Fruit fly (Drosophila melanogaster): Measurements from ENCODE around the gene CG42655.

Gene CG42655

DNA sequence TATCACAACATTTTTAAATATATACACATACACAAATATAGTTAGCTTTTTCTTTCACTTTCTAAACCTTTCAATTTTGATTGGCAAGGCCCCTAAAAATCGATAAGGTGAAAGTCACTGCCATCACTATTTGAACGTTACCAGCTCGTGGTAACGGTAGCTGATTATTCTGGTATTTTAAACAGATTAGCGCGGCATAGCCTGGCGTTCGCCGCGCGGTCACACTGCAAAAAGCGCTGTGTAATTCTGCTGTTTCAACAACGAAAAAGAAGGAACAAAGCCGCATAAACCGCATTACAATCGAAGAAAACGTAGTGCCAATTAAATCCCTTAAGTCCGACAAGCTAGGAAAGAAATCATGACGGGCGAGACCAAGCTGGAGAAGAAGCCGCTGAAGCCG lies 38.7 kb downstream of the CG42655 start, which contains the start of gene Rpn1 (continued):
- TF ChIP-seq ERR (GFP tag; optimal IDR thresholded peaks at IDR 0.05) = no peak
- no peak for TF ChIP-seq CG9876 (GFP tag; optimal IDR thresholded peaks at IDR 0.05)
- no peak for TF ChIP-seq lola (GFP tag; optimal IDR thresholded peaks at IDR 0.05)
- TF ChIP-seq tna (GFP tag; IDR thresholded peaks at IDR 0.05; ENCODE audit: partially characterized antibody) = no peak; the same call in 1 of the 2 replicates
- no peak for TF ChIP-seq Doc2 (GFP tag; IDR thresholded peaks at IDR 0.05)
- no peak for TF ChIP-seq eve (GFP tag; optimal IDR thresholded peaks at IDR 0.05)
- no peak for TF ChIP-seq CG6272 (GFP tag; IDR thresholded peaks at IDR 0.05)
- no peak for TF ChIP-seq CG10565 (GFP tag; optimal IDR thresholded peaks at IDR 0.05)
- TF ChIP-seq CG9215 (GFP tag; IDR thresholded peaks at IDR 0.05) = no peak
- TF ChIP-seq CG14050 (GFP tag; IDR thresholded peaks at IDR 0.05) = no peak
- peak; percentile 37 for TF ChIP-seq CG33213 (GFP tag; optimal IDR thresholded peaks at IDR 0.05)
- no peak for TF ChIP-seq CG7839 (tag; optimal IDR thresholded peaks at IDR 0.05)
- TF ChIP-seq gcm (GFP tag; optimal IDR thresholded peaks at IDR 0.05) = no peak
- no peak for TF ChIP-seq CG1832 (GFP tag; optimal IDR thresholded peaks at IDR 0.05)
- no peak for TF ChIP-seq crol (GFP tag; IDR thresholded peaks at IDR 0.05)
- TF ChIP-seq CG11456 (GFP tag; IDR thresholded peaks at IDR 0.05) = no peak
- TF ChIP-seq D19A (tag; optimal IDR thresholded peaks at IDR 0.05) = no peak
- TF ChIP-seq Neu2 (GFP tag; optimal IDR thresholded peaks at IDR 0.05; ENCODE audit: borderline replicate concordance) = no peak
- no peak for TF ChIP-seq CG9437 (GFP tag; optimal IDR thresholded peaks at IDR 0.05)
- TF ChIP-seq fru (optimal IDR thresholded peaks at IDR 0.05) = no peak
- 0 out of 3 replicates have a peak, but pooled peaks have one; percentile 33 for TF ChIP-seq vnd (GFP tag; IDR thresholded peaks at IDR 0.05; ENCODE audit: partially characterized antibody)
- no peak for TF ChIP-seq CG15696 (tag; optimal IDR thresholded peaks at IDR 0.05)
- TF ChIP-seq CG6813 (GFP tag; optimal IDR thresholded peaks at IDR 0.05) = no peak
- no peak for TF ChIP-seq dati (GFP tag; IDR thresholded peaks at IDR 0.05)
- no peak for TF ChIP-seq PHDP (tag; optimal IDR thresholded peaks at IDR 0.05)
- TF ChIP-seq CG5953 (GFP tag; IDR thresholded peaks at IDR 0.05) = no peak
- TF ChIP-seq Mrtf (GFP tag; IDR thresholded peaks at IDR 0.05) = no peak
- TF ChIP-seq cwo (GFP tag; optimal IDR thresholded peaks at IDR 0.05) = no peak
- TF ChIP-seq Hmr (GFP tag; optimal IDR thresholded peaks at IDR 0.05) = no peak
- no peak for TF ChIP-seq CG1024 (GFP tag; IDR thresholded peaks at IDR 0.05)
- TF ChIP-seq Elba2 (GFP tag; optimal IDR thresholded peaks at IDR 0.05) = no peak
- no peak for TF ChIP-seq CkIIα-i1 (GFP tag; IDR thresholded peaks at IDR 0.05)
- no peak for TF ChIP-seq dan (GFP tag; IDR thresholded peaks at IDR 0.05)
- no peak for TF ChIP-seq Fer3 (tag; optimal IDR thresholded peaks at IDR 0.05)
- TF ChIP-seq CG16863 (GFP tag; optimal IDR thresholded peaks at IDR 0.05) = no peak
- TF ChIP-seq CG30403 (GFP tag; optimal IDR thresholded peaks at IDR 0.05) = peak; percentile 16
- no peak for TF ChIP-seq wdn (GFP tag; IDR thresholded peaks at IDR 0.05)
- no peak for TF ChIP-seq CG10959 (GFP tag; IDR thresholded peaks at IDR 0.05)
- no peak for TF ChIP-seq CG12236 (GFP tag; optimal IDR thresholded peaks at IDR 0.05)
- TF ChIP-seq CG12071 (GFP tag; optimal IDR thresholded peaks at IDR 0.05) = no peak
- TF ChIP-seq lmd (GFP tag; IDR thresholded peaks at IDR 0.05) = no peak
- TF ChIP-seq HHEX (GFP tag; optimal IDR thresholded peaks at IDR 0.05) = no peak
- TF ChIP-seq Rx (GFP tag; IDR thresholded peaks at IDR 0.05) = no peak
- TF ChIP-seq CG9727 (GFP tag; optimal IDR thresholded peaks at IDR 0.05) = no peak
- TF ChIP-seq sisA (GFP tag; IDR thresholded peaks at IDR 0.05) = no peak
- no peak for TF ChIP-seq otp (GFP tag; IDR thresholded peaks at IDR 0.05)
- TF ChIP-seq Sox102F (GFP tag; optimal IDR thresholded peaks at IDR 0.05) = no peak
- TF ChIP-seq NK7.1 (GFP tag; optimal IDR thresholded peaks at IDR 0.05) = no peak
- peak; percentile 81 for TF ChIP-seq Med (GFP tag)
- TF ChIP-seq CG7928 (GFP tag; optimal IDR thresholded peaks at IDR 0.05) = no peak
- no peak for TF ChIP-seq Camta (GFP tag; optimal IDR thresholded peaks at IDR 0.05)
- TF ChIP-seq CG8478 (optimal IDR thresholded peaks at IDR 0.05) = no peak
- TF ChIP-seq tin (GFP tag; optimal IDR thresholded peaks at IDR 0.05) = no peak
